Worm (Caenorhabditis elegans) whole organism, L4/young adult: ENCODE measurements around the gene F26A10.2.

Experiments
- dao-5 ChIP-seq: sonication (generic microtip); optimal IDR thresholded peaks from 2 replicates; lab custom pipeline; 2016; ENCODE audit warnings: missing genotype, missing genetic modification characterization, moderate library complexity, missing compliant biosample characterization
- him-1 ChIP-seq: sonication (generic microtip); optimal IDR thresholded peaks from 2 replicates; lab custom pipeline; 2016; ENCODE audit warnings: missing genotype, missing genetic modification reagents, missing genetic modification characterization, missing compliant biosample characterization

ce11 chrX:7590756-7591155 is 54.5 kb downstream of the F26A10.2 start:
- TF ChIP-seq him-1 (no peak), dao-5 (no peak)
